Fruit fly (Drosophila melanogaster): ENCODE results near the gene CG18178.

Gene CG18178

dm6 chr3L:9744060-9744549 lies 25.2 kb upstream of the CG18178 start (continued):
- TF ChIP-seq CG34406 (GFP tag; optimal IDR thresholded peaks at IDR 0.05) (peak; percentile 87), CG11294 (GFP tag; IDR thresholded peaks at IDR 0.05) (peak; percentile 90), Met (GFP tag; optimal IDR thresholded peaks at IDR 0.05) (peak; percentile 89), salr (GFP tag; optimal IDR thresholded peaks at IDR 0.05) (peak; percentile 58 to 90), Eip75B (GFP tag; optimal IDR thresholded peaks at IDR 0.05) (peak; percentile 93), CG8319 (GFP tag; optimal IDR thresholded peaks at IDR 0.05) (peak; percentile 70), esn (GFP tag; optimal IDR thresholded peaks at IDR 0.05) (peak; percentile 94), CG4318 (GFP tag; optimal IDR thresholded peaks at IDR 0.05) (peak; percentile 95), eg (GFP tag; IDR thresholded peaks at IDR 0.05) (peak; percentile 95), CG8632 (GFP tag; optimal IDR thresholded peaks at IDR 0.05) (peak; percentile 84), CG16779 (tag; optimal IDR thresholded peaks at IDR 0.05) (peak; percentile 89), CG15336 (GFP tag; IDR thresholded peaks at IDR 0.05) (peak; percentile 94), CG6276 (GFP tag; optimal IDR thresholded peaks at IDR 0.05) (peak; percentile 96)

- TF ChIP-seq eg (GFP tag; IDR thresholded peaks at IDR 0.05) (peak; percentile 42; the same call in 2 of the 3 replicates), Hr38 (GFP tag; optimal IDR thresholded peaks at IDR 0.05) (no peak), dac (GFP tag; optimal IDR thresholded peaks at IDR 0.05) (no peak), OdsH (GFP tag; optimal IDR thresholded peaks at IDR 0.05) (peak; percentile 15), CG8319 (GFP tag; optimal IDR thresholded peaks at IDR 0.05) (no peak), Met (GFP tag; optimal IDR thresholded peaks at IDR 0.05) (peak; percentile 69), CG10669 (GFP tag; optimal IDR thresholded peaks at IDR 0.05) (peak; percentile 79), Sox14 (GFP tag; optimal IDR thresholded peaks at IDR 0.05) (peak; percentile 60), CG9139 (GFP tag; optimal IDR thresholded peaks at IDR 0.05) (peak; percentile 22), net (GFP tag; optimal IDR thresholded peaks at IDR 0.05) (peak; percentile 10), Smox (GFP tag; optimal IDR thresholded peaks at IDR 0.05) (peak; percentile 54), CG3919 (GFP tag; optimal IDR thresholded peaks at IDR 0.05) (peak; percentile 73), CG4318 (GFP tag; optimal IDR thresholded peaks at IDR 0.05) (no peak), ss (GFP tag; optimal IDR thresholded peaks at IDR 0.05) (peak; percentile 33 to 37), Lpt (GFP tag; optimal IDR thresholded peaks at IDR 0.05) (peak; percentile 35), Blimp-1 (GFP tag; optimal IDR thresholded peaks at IDR 0.05) (peak; percentile 55), fkh (GFP tag; optimal IDR thresholded peaks at IDR 0.05) (no peak), pdm3 (GFP tag; optimal IDR thresholded peaks at IDR 0.05) (peak; percentile 28), CG6163 (GFP tag; IDR thresholded peaks at IDR 0.05) (peak; percentile 42; the same call in 1 of the 3 replicates), Ets21C (GFP tag; optimal IDR thresholded peaks at IDR 0.05) (peak; percentile 37), lz (GFP tag; optimal IDR thresholded peaks at IDR 0.05) (peak; percentile 66), spab (GFP tag; optimal IDR thresholded peaks at IDR 0.05) (peak; percentile 20), Eip78C (GFP tag) (peak; percentile 82), CG6854 (GFP tag; optimal IDR thresholded peaks at IDR 0.05) (no peak), CG7368 (GFP tag; optimal IDR thresholded peaks at IDR 0.05) (peak; percentile 43), dsx (GFP tag; optimal IDR thresholded peaks at IDR 0.05; ENCODE audit: poor library complexity, severe bottlenecking) (peak; percentile 41), CG34406 (GFP tag; optimal IDR thresholded peaks at IDR 0.05) (no peak), CG32006 (GFP tag; optimal IDR thresholded peaks at IDR 0.05) (peak; percentile 47), achi (GFP tag; optimal IDR thresholded peaks at IDR 0.05) (peak; percentile 44), CG6792 (GFP tag; optimal IDR thresholded peaks at IDR 0.05) (peak; percentile 3), CG6808 (GFP tag; optimal IDR thresholded peaks at IDR 0.05) (peak; percentile 85), topi (GFP tag; optimal IDR thresholded peaks at IDR 0.05) (peak; percentile 73), CG3032 (tag; optimal IDR thresholded peaks at IDR 0.05) (peak; percentile 83), fd59A (GFP tag; optimal IDR thresholded peaks at IDR 0.05) (peak; percentile 28), CG11294 (GFP tag; IDR thresholded peaks at IDR 0.05) (no peak), Eip75B (GFP tag; optimal IDR thresholded peaks at IDR 0.05) (peak; percentile 54), Sox102F (GFP tag; optimal IDR thresholded peaks at IDR 0.05) (peak; percentile 55), CG6276 (GFP tag; optimal IDR thresholded peaks at IDR 0.05) (no peak), CG8119 (GFP tag; IDR thresholded peaks at IDR 0.05) (peak; percentile 57), acj6 (GFP tag; optimal IDR thresholded peaks at IDR 0.05) (peak; percentile 33), Gug (GFP tag; IDR thresholded peaks at IDR 0.05) (no peak), Sox15 (GFP tag; optimal IDR thresholded peaks at IDR 0.05) (no peak), Ets96B (tag; optimal IDR thresholded peaks at IDR 0.05) (peak; percentile 76), esn (GFP tag; optimal IDR thresholded peaks at IDR 0.05) (peak; percentile 67)
These were observed 23.4 kb upstream of the CG18178 start for dm6 chr3L:9742342-9742741.
